Worm (Caenorhabditis elegans) whole organism, L3 larva: Measurements from ENCODE around the gene dod-19.
A peak's percentile ranks its signal among the peaks of the same experiment; 100 is the strongest.

ENCODE experiments used
- ZK546.5 ChIP-seq: sonication (generic microtip); optimal IDR thresholded peaks from 2 replicates; lab custom pipeline; 2017; ENCODE audit warnings: missing biosample characterization, missing genetic modification characterization
- aly-2 ChIP-seq: fragments of 150-350 bp; optimal IDR thresholded peaks from 2 replicates; lab custom pipeline; 2014; ENCODE audit warnings: missing biosample characterization, missing genetic modification characterization
- ceh-28 ChIP-seq: fragments of 150-350 bp; optimal IDR thresholded peaks from 2 replicates; lab custom pipeline; 2014; ENCODE audit warnings: missing biosample characterization, missing genetic modification reagents, missing genetic modification characterization
- ceh-82 ChIP-seq: fragments of 150-350 bp; optimal IDR thresholded peaks from 2 replicates; lab custom pipeline; 2014; ENCODE audit warnings: missing biosample characterization, missing genetic modification characterization
- daf-12 ChIP-seq: fragments of 150-350 bp; optimal IDR thresholded peaks from 2 replicates; lab custom pipeline; 2014; ENCODE audit warnings: missing biosample characterization, missing genetic modification reagents, missing genetic modification characterization
- egl-27 ChIP-seq: sonication (generic microtip); optimal IDR thresholded peaks from 4 replicates; lab custom pipeline; 2017; ENCODE audit warnings: missing biosample characterization, missing genetic modification reagents, missing genetic modification characterization
- elt-2 ChIP-seq: sonication (generic microtip); optimal IDR thresholded peaks from 2 replicates; lab custom pipeline; 2016; ENCODE audit warnings: missing genetic modification reagents, mild to moderate bottlenecking, missing genetic modification characterization, missing compliant biosample characterization
- elt-3 ChIP-seq, 3 experiments: fragments of 150-350 bp in 1 of 3; sonication (generic microtip) in 2 of 3; optimal IDR thresholded peaks; 2 replicates in 2 of 3; 4 replicates in 1 of 3; lab custom pipeline; 2014 to 2017; ENCODE audit warnings: missing biosample characterization in 3 of 3, missing genetic modification characterization in 3 of 3
- eor-1 ChIP-seq, 2 experiments: fragments of 150-350 bp; optimal IDR thresholded peaks; 2 replicates each; lab custom pipeline; 2014 to 2018; ENCODE audit warnings: missing biosample characterization in 2 of 2, missing genetic modification characterization in 2 of 2
- fkh-10 ChIP-seq: sonication (generic microtip); optimal IDR thresholded peaks from 2 replicates; lab custom pipeline; 2017; ENCODE audit warnings: missing biosample characterization, missing genetic modification reagents, missing genetic modification characterization
- fkh-2 ChIP-seq: fragments of 150-350 bp; optimal IDR thresholded peaks from 2 replicates; lab custom pipeline; 2014; ENCODE audit warnings: missing biosample characterization, missing genetic modification reagents, missing genetic modification characterization
- fos-1 ChIP-seq: fragments of 150-350 bp; optimal IDR thresholded peaks from 2 replicates; lab custom pipeline; 2014; ENCODE audit warnings: missing biosample characterization, missing genetic modification characterization
- jun-1 ChIP-seq: fragments of 150-350 bp; optimal IDR thresholded peaks from 2 replicates; lab custom pipeline; 2014; ENCODE audit warnings: missing biosample characterization, missing genetic modification reagents, missing genetic modification characterization
- lin-15B ChIP-seq: fragments of 150-350 bp; optimal IDR thresholded peaks from 2 replicates; lab custom pipeline; 2014; ENCODE audit warnings: missing biosample characterization, missing genetic modification characterization
- lin-39 ChIP-seq: fragments of 150-350 bp; optimal IDR thresholded peaks from 2 replicates; lab custom pipeline; 2018; ENCODE audit warnings: missing biosample characterization, missing genetic modification reagents, missing genetic modification characterization
- mdl-1 ChIP-seq: fragments of 150-350 bp; optimal IDR thresholded peaks from 2 replicates; lab custom pipeline; 2014; ENCODE audit warnings: missing biosample characterization, missing genetic modification characterization
- mml-1 ChIP-seq: fragments of 150-350 bp; sonication (generic microtip); optimal IDR thresholded peaks from 3 replicates; lab custom pipeline; 2014; ENCODE audit warnings: missing biosample characterization, missing genetic modification characterization
- nhr-11 ChIP-seq: fragments of 150-350 bp; optimal IDR thresholded peaks from 2 replicates; lab custom pipeline; 2014; ENCODE audit warnings: missing biosample characterization, missing genetic modification characterization
- nhr-23 ChIP-seq: fragments of 150-350 bp; optimal IDR thresholded peaks from 2 replicates; lab custom pipeline; 2014; ENCODE audit warnings: missing biosample characterization, missing genetic modification reagents, missing genetic modification characterization
- nhr-237 ChIP-seq: fragments of 150-350 bp; optimal IDR thresholded peaks from 2 replicates; lab custom pipeline; 2014; ENCODE audit warnings: missing biosample characterization, missing genetic modification characterization
- nhr-25 ChIP-seq: sonication (generic microtip); optimal IDR thresholded peaks from 2 replicates; lab custom pipeline; 2017; ENCODE audit warnings: missing biosample characterization, missing genetic modification characterization
- nhr-43 ChIP-seq: sonication (generic microtip); optimal IDR thresholded peaks from 2 replicates; lab custom pipeline; 2016; ENCODE audit warnings: mild to moderate bottlenecking, missing genetic modification characterization, missing compliant biosample characterization; ENCODE audit not compliant: poor library complexity, severe bottlenecking
- nhr-67 ChIP-seq: fragments of 150-350 bp; optimal IDR thresholded peaks from 2 replicates; lab custom pipeline; 2014; ENCODE audit warnings: missing biosample characterization, missing genetic modification characterization
- nhr-76 ChIP-seq: fragments of 150-350 bp; sonication (generic microtip); optimal IDR thresholded peaks from 5 replicates; lab custom pipeline; 2014; ENCODE audit warnings: missing biosample characterization, missing genetic modification characterization
- nhr-77 ChIP-seq: fragments of 150-350 bp; optimal IDR thresholded peaks from 2 replicates; lab custom pipeline; 2014; ENCODE audit warnings: missing biosample characterization, missing genetic modification characterization
- pha-4 ChIP-seq: fragments of 150-350 bp; optimal IDR thresholded peaks from 2 replicates; lab custom pipeline; 2014; ENCODE audit warnings: missing biosample characterization, missing genetic modification reagents, missing genetic modification characterization
- pqm-1 ChIP-seq: fragments of 150-350 bp; optimal IDR thresholded peaks from 2 replicates; lab custom pipeline; 2017; ENCODE audit warnings: missing biosample characterization, missing genetic modification characterization, inconsistent platforms
- sea-2 ChIP-seq: fragments of 150-350 bp; sonication (generic microtip); optimal IDR thresholded peaks from 4 replicates; lab custom pipeline; 2014; ENCODE audit warnings: missing biosample characterization, missing genetic modification reagents, missing genetic modification characterization
- skn-1 ChIP-seq: fragments of 150-350 bp; optimal IDR thresholded peaks from 2 replicates; lab custom pipeline; 2014; ENCODE audit warnings: missing biosample characterization, missing genetic modification characterization
- snpc-4 ChIP-seq: fragments of 150-350 bp; optimal IDR thresholded peaks from 2 replicates; lab custom pipeline; 2014; ENCODE audit warnings: missing biosample characterization, missing genetic modification characterization
- tbx-2 ChIP-seq: sonication (generic microtip); optimal IDR thresholded peaks from 2 replicates; lab custom pipeline; 2016; ENCODE audit warnings: mild to moderate bottlenecking, missing genetic modification characterization, missing compliant biosample characterization
- unc-39 ChIP-seq: sonication (generic microtip); optimal IDR thresholded peaks from 4 replicates; lab custom pipeline; 2017; ENCODE audit warnings: missing biosample characterization, missing genetic modification characterization
- unc-62 ChIP-seq: fragments of 150-350 bp; sonication (generic microtip); optimal IDR thresholded peaks from 4 replicates; lab custom pipeline; 2014; ENCODE audit warnings: missing biosample characterization, missing genetic modification reagents, missing genetic modification characterization
- ztf-11 ChIP-seq: fragments of 150-350 bp; optimal IDR thresholded peaks from 2 replicates; lab custom pipeline; 2014; ENCODE audit warnings: missing biosample characterization, missing genetic modification characterization
- ztf-4 ChIP-seq: fragments of 150-350 bp; optimal IDR thresholded peaks from 2 replicates; lab custom pipeline; 2014; ENCODE audit warnings: missing biosample characterization, missing genetic modification characterization

Gene dod-19

ce11 chrV:380186-380585 is 34.4 kb downstream of the dod-19 start, which contains the start of gene mltn-8:
TSS of gene mltn-8 (minus strand) at chrV:380286.
- no peak for TF ChIP-seq nhr-77 (tag; lab: Kevin White, UChicago)
- no peak for TF ChIP-seq fkh-10
- no peak for TF ChIP-seq mml-1 (tag; lab: Kevin White, UChicago)
- no peak for TF ChIP-seq egl-27 (tag; lab: Kevin White, UChicago)
- TF ChIP-seq ztf-11 (tag; lab: Kevin White, UChicago) = no peak
- TF ChIP-seq lin-39 (tag; lab: Kevin White, UChicago) = no peak
- TF ChIP-seq ceh-28 (tag; lab: Kevin White, UChicago) = no peak
- no peak for TF ChIP-seq unc-62 (GFP tag; lab: Kevin White, UChicago)
- TF ChIP-seq elt-2 (tag; lab: Kevin White, UChicago) = no peak
- no peak for TF ChIP-seq ZK546.5 (tag; lab: Kevin White, UChicago)
- TF ChIP-seq daf-12 (tag; lab: Kevin White, UChicago) = no peak
- no peak for TF ChIP-seq pha-4 (tag; lab: Kevin White, UChicago)
- no peak for TF ChIP-seq unc-39 (tag; lab: Kevin White, UChicago)
- TF ChIP-seq eor-1 (tag; optimal IDR thresholded peaks at IDR 0.05; lab: Kevin White, UChicago) = no peak
- TF ChIP-seq nhr-67 (tag; lab: Kevin White, UChicago) = no peak
- no peak for TF ChIP-seq sea-2 (GFP tag; lab: Kevin White, UChicago)
- TF ChIP-seq nhr-237 (tag; lab: Kevin White, UChicago) = no peak
- no peak for TF ChIP-seq mdl-1 (tag; lab: Kevin White, UChicago)

DNA sequence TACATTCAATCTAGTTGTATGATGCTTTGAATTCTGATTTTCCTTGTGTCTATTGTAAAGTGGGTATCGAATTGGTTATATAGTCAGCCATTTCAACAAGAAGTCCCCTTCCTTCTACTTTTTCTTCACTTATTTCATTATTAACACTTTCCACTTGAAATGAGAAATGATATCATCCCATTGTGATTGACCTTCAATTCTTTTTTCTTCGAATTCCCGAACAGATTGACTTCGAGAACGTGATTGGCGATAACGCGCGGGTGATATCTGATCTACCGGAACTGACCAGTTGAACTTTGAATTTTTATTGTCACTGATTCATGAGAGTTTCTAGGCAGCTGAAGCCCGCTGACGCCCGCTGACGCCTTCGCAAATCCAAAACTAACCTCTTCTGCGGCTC is 36.3 kb downstream of the dod-19 start:
- TF ChIP-seq nhr-25 (tag; lab: Kevin White, UChicago) (peak; percentile 25), nhr-43 (tag; lab: Kevin White, UChicago) (peak; percentile 29), snpc-4 (tag; lab: Kevin White, UChicago) (no peak), nhr-23 (tag; lab: Kevin White, UChicago) (peak; percentile 40)

DNA sequence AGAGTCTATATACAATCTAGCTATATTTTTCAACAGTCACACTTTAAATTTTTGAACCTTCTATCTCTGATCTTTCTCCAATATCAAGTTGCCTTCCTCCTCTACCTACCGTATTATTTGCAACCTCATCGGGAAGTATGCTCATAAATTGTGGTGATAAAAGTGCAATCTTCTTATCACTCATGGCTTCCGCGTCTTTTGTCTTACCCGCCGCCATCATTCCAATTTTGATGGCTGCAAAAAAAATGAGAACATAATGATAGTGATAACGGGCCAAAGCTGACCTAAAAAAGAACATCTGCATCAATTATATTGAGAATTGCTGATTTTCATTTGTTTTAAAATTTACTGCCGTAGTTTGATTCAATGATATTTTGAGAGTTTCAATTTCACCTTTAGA is 37.8 kb downstream of the dod-19 start:
- TF ChIP-seq fos-1 (tag; lab: Kevin White, UChicago) (no peak), elt-3 (tag; optimal IDR thresholded peaks at IDR 0.05; lab: Kevin White, UChicago) (peak in 1 of 3 experiments; percentile 35), elt-2 (tag; lab: Kevin White, UChicago) (peak; percentile 51)

DNA sequence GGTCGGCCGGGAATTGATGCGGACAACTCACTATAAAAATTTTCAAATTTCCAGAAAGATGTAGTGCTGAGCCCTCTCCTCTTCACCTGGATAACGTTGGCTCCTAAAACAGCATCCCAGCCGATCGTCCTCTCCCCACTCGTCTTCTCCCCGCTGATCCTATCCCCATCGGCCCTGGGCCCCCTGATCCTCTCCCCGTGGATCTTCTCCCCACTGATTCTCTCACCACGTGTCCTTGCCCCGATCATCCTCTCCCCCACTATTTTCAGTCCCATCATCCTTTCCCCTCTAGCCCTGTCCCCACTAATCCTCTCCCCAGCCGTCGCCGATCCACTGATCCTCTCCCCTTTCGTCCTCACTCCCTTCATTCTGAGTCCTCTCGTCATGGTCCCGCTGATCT is 41.4 kb downstream of the dod-19 start:
- TF ChIP-seq snpc-4 (tag; lab: Kevin White, UChicago) = no peak
- no peak for TF ChIP-seq nhr-25 (tag; lab: Kevin White, UChicago)

DNA sequence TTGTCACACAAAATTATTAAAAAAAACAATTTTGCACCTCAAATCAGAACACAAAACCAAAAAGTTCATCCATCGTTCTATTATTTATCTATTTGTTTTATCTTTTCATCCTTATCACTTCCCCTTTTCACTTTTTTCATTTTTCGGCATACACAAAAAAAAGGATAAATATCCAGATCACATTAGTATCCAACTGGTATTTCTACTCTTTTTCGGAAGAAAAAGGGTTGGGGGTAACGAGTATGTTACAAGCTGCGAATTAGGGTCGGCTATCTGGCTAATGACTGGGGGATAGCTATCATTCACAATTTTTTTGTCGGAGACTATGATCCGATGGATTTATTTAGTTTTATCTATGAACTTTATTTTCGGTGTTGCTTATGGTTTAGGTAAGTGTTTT is 44.5 kb downstream of the dod-19 start, which contains the start of gene mltn-7:
Gene mltn-7 (plus strand): TSS at position 301 of the 400 bp plus-strand sequence.
- TF ChIP-seq aly-2 (tag; lab: Kevin White, UChicago) = no peak
- no peak for TF ChIP-seq jun-1 (tag; lab: Kevin White, UChicago)
- no peak for TF ChIP-seq pqm-1 (tag; lab: Kevin White, UChicago)
- TF ChIP-seq nhr-11 (tag; lab: Kevin White, UChicago) = no peak
- no peak for TF ChIP-seq ztf-4
- TF ChIP-seq lin-15B (tag; lab: Kevin White, UChicago) = no peak
- TF ChIP-seq sea-2 (GFP tag; lab: Kevin White, UChicago) = no peak
- TF ChIP-seq snpc-4 (tag; lab: Kevin White, UChicago) = no peak
- TF ChIP-seq nhr-67 (tag; lab: Kevin White, UChicago) = no peak
- TF ChIP-seq ceh-82 (tag; lab: Kevin White, UChicago) = no peak

ce11 chrV:364650-365049 is 49.9 kb downstream of the dod-19 start, which contains the start of gene mltn-6:
TSS of gene mltn-6 (plus strand) at chrV:364950.
- TF ChIP-seq unc-62 (GFP tag; lab: Kevin White, UChicago) = no peak
- TF ChIP-seq nhr-76 (tag; lab: Kevin White, UChicago) = no peak
- TF ChIP-seq ztf-11 (tag; lab: Kevin White, UChicago) = no peak
- no peak for TF ChIP-seq ceh-28 (tag; lab: Kevin White, UChicago)
- no peak for TF ChIP-seq nhr-77 (tag; lab: Kevin White, UChicago)
- TF ChIP-seq aly-2 (tag; lab: Kevin White, UChicago) = no peak
- no peak for TF ChIP-seq lin-39 (tag; lab: Kevin White, UChicago)
- TF ChIP-seq tbx-2 (tag; lab: Kevin White, UChicago) = no peak
- TF ChIP-seq fkh-2 (tag; lab: Kevin White, UChicago) = no peak
- no peak for TF ChIP-seq pha-4 (tag; lab: Kevin White, UChicago)
- TF ChIP-seq skn-1 (tag; lab: Kevin White, UChicago) = no peak
